Fruit fly (Drosophila melanogaster): ENCODE results near the gene RpL37A.

RpL37A gene

dm6 chr2L:5107626-5108272, 37.0 kb downstream of the RpL37A start:
- TF ChIP-seq Eip78C (GFP tag) (peak; percentile 98), CG11902 (GFP tag; optimal IDR thresholded peaks at IDR 0.05) (peak; percentile 94), Hr39 (GFP tag; optimal IDR thresholded peaks at IDR 0.05) (peak; percentile 99), Hr38 (GFP tag; optimal IDR thresholded peaks at IDR 0.05) (peak; percentile 81), spab (GFP tag; optimal IDR thresholded peaks at IDR 0.05) (peak; percentile 76), vri (GFP tag; optimal IDR thresholded peaks at IDR 0.05) (peak; percentile 96), salr (GFP tag; optimal IDR thresholded peaks at IDR 0.05) (peak; percentile 77 to 96), CG8319 (GFP tag; optimal IDR thresholded peaks at IDR 0.05) (peak; percentile 91), CG10669 (GFP tag; optimal IDR thresholded peaks at IDR 0.05) (peak; percentile 86), CG3919 (GFP tag; optimal IDR thresholded peaks at IDR 0.05) (peak; percentile 96), Ets96B (tag; optimal IDR thresholded peaks at IDR 0.05) (peak; percentile 87), esn (GFP tag; optimal IDR thresholded peaks at IDR 0.05) (peak; percentile 99), CG32006 (GFP tag; optimal IDR thresholded peaks at IDR 0.05) (peak; percentile 97), Gug (GFP tag; IDR thresholded peaks at IDR 0.05) (peak; percentile 91), dsx (GFP tag; optimal IDR thresholded peaks at IDR 0.05; ENCODE audit: poor library complexity, severe bottlenecking) (peak; percentile 74), topi (GFP tag; optimal IDR thresholded peaks at IDR 0.05) (peak; percentile 97), Hr4 (GFP tag; optimal IDR thresholded peaks at IDR 0.05) (peak; percentile 98), CG3032 (tag; optimal IDR thresholded peaks at IDR 0.05) (peak; percentile 86), CG6854 (GFP tag; optimal IDR thresholded peaks at IDR 0.05) (peak; percentile 89), CG4318 (GFP tag; optimal IDR thresholded peaks at IDR 0.05) (peak; percentile 96), Lpt (GFP tag; optimal IDR thresholded peaks at IDR 0.05) (peak; percentile 93), CG6792 (GFP tag; optimal IDR thresholded peaks at IDR 0.05) (peak; percentile 96), Blimp-1 (GFP tag; optimal IDR thresholded peaks at IDR 0.05) (peak; percentile 77), cyc (GFP tag; optimal IDR thresholded peaks at IDR 0.05) (peak; percentile 98), CG10631 (GFP tag; optimal IDR thresholded peaks at IDR 0.05) (peak; percentile 97), CG31627 (GFP tag; optimal IDR thresholded peaks at IDR 0.05) (peak; percentile 99), CG8632 (GFP tag; optimal IDR thresholded peaks at IDR 0.05) (peak; percentile 93), Smox (GFP tag; optimal IDR thresholded peaks at IDR 0.05) (peak; percentile 98), CG16779 (tag; optimal IDR thresholded peaks at IDR 0.05) (peak; percentile 81), CG1621 (tag; optimal IDR thresholded peaks at IDR 0.05) (peak; percentile 86), svp (GFP tag) (peak; percentile 99), lz (GFP tag; optimal IDR thresholded peaks at IDR 0.05) (peak; percentile 99), CG8119 (GFP tag; IDR thresholded peaks at IDR 0.05) (peak; percentile 93), eg (GFP tag; IDR thresholded peaks at IDR 0.05) (peak; percentile 92), dac (GFP tag; optimal IDR thresholded peaks at IDR 0.05) (peak; percentile 94), CG6276 (GFP tag; optimal IDR thresholded peaks at IDR 0.05) (peak; percentile 88), Eip93F (GFP tag; optimal IDR thresholded peaks at IDR 0.05) (peak; percentile 88), Ets21C (GFP tag; optimal IDR thresholded peaks at IDR 0.05) (peak; percentile 99), OdsH (GFP tag; optimal IDR thresholded peaks at IDR 0.05) (peak; percentile 98), Sox102F (GFP tag; optimal IDR thresholded peaks at IDR 0.05) (peak; percentile 98), CG11294 (GFP tag; IDR thresholded peaks at IDR 0.05) (peak; percentile 90), CG6808 (GFP tag; optimal IDR thresholded peaks at IDR 0.05) (peak; percentile 76), fd85E (GFP tag; optimal IDR thresholded peaks at IDR 0.05) (peak; percentile 80), Sox14 (GFP tag; optimal IDR thresholded peaks at IDR 0.05) (peak; percentile 98), CG6163 (GFP tag; IDR thresholded peaks at IDR 0.05) (peak; percentile 95), CG7368 (GFP tag; optimal IDR thresholded peaks at IDR 0.05) (peak; percentile 94), CG11762 (GFP tag; optimal IDR thresholded peaks at IDR 0.05; ENCODE audit: insufficient read depth) (peak; percentile 89), CG9139 (GFP tag; optimal IDR thresholded peaks at IDR 0.05) (peak; percentile 54), Met (GFP tag; optimal IDR thresholded peaks at IDR 0.05) (peak; percentile 98), CG34406 (GFP tag; optimal IDR thresholded peaks at IDR 0.05) (peak; percentile 94), pdm3 (GFP tag; optimal IDR thresholded peaks at IDR 0.05) (peak; percentile 98)

Data from whole organism, prepupa.